Fruit fly (Drosophila melanogaster) whole organism, adult: ENCODE results near the gene ATPsynbeta.
A peak's percentile ranks its signal among the peaks of the same experiment; 100 is the strongest.

Source experiments
- CG11617 ChIP-seq: fragments of 200-800 bp; sonication (Bioruptor generic); optimal IDR thresholded peaks from 2 replicates; lab custom pipeline; 2017; ENCODE audit warnings: mild to moderate bottlenecking, missing biosample characterization, missing genetic modification reagents, missing genetic modification characterization
- CG12768 ChIP-seq: fragments of 200-800 bp; sonication (Bioruptor generic); optimal IDR thresholded peaks from 2 replicates; lab custom pipeline; 2017; ENCODE audit warnings: missing biosample characterization, missing genetic modification characterization, mild to moderate bottlenecking, moderate library complexity, missing genetic modification reagents
- CG14711 ChIP-seq: fragments of 200-800 bp; sonication (Bioruptor generic); optimal IDR thresholded peaks from 2 replicates; lab custom pipeline; 2018; ENCODE audit warnings: missing biosample characterization, mild to moderate bottlenecking, missing genetic modification characterization, moderate library complexity
- CG1620 ChIP-seq: fragments of 200-800 bp; sonication (Bioruptor generic); optimal IDR thresholded peaks from 2 replicates; lab custom pipeline; 2016; ENCODE audit warnings: missing biosample characterization, missing genetic modification characterization
- CG33017 ChIP-seq: fragments of 200-800 bp; sonication (Bioruptor generic); optimal IDR thresholded peaks from 2 replicates; lab custom pipeline; 2018; ENCODE audit warnings: missing biosample characterization, mild to moderate bottlenecking, missing genetic modification characterization, moderate library complexity
- CG5204 ChIP-seq: fragments of 200-800 bp; sonication (Bioruptor generic); optimal IDR thresholded peaks from 2 replicates; lab custom pipeline; 2016; ENCODE audit warnings: missing biosample characterization, missing genetic modification characterization
- CG7045 ChIP-seq: fragments of 200-800 bp; sonication (Bioruptor generic); optimal IDR thresholded peaks from 2 replicates; lab custom pipeline; 2017; ENCODE audit warnings: missing biosample characterization, mild to moderate bottlenecking, missing genetic modification characterization
- CG7101 ChIP-seq: fragments of 200-800 bp; sonication (Bioruptor generic); optimal IDR thresholded peaks from 2 replicates; lab custom pipeline; 2018; ENCODE audit warnings: missing biosample characterization, mild to moderate bottlenecking, missing genetic modification characterization, moderate library complexity
- Clk ChIP-seq: fragments of 200-800 bp; sonication (Bioruptor generic); optimal IDR thresholded peaks from 2 replicates; lab custom pipeline; 2017; ENCODE audit warnings: missing biosample characterization, missing genetic modification characterization
- Crg-1 ChIP-seq: fragments of 200-800 bp; sonication (Bioruptor generic); optimal IDR thresholded peaks from 2 replicates; lab custom pipeline; 2016; ENCODE audit warnings: missing biosample characterization, missing genetic modification characterization
- Hr96 ChIP-seq: fragments of 200-800 bp; sonication (Bioruptor generic); optimal IDR thresholded peaks from 2 replicates; lab custom pipeline; 2016; ENCODE audit warnings: missing biosample characterization, missing genetic modification characterization
- Mnt ChIP-seq: fragments of 200-800 bp; sonication (Bioruptor generic); optimal IDR thresholded peaks from 2 replicates; lab custom pipeline; 2016; ENCODE audit warnings: missing biosample characterization, mild to moderate bottlenecking, missing genetic modification characterization
- bab1 ChIP-seq: fragments of 200-800 bp; sonication (Bioruptor generic); optimal IDR thresholded peaks from 3 replicates; lab custom pipeline; 2019; ENCODE audit warnings: missing biosample characterization, mild to moderate bottlenecking, missing genetic modification characterization, moderate library complexity
- cic ChIP-seq: fragments of 200-800 bp; sonication (Bioruptor generic); optimal IDR thresholded peaks from 2 replicates; lab custom pipeline; 2017; ENCODE audit warnings: missing biosample characterization, mild to moderate bottlenecking, missing genetic modification characterization, moderate library complexity
- cnc ChIP-seq, 2 experiments: fragments of >200 bp; optimal IDR thresholded peaks; 2 replicates each; lab custom pipeline; 2017
- kay ChIP-seq: fragments of 200-800 bp; sonication (Bioruptor generic); peaks from one replicate; lab custom pipeline; 2016; ENCODE audit warnings: missing biosample characterization, missing genetic modification characterization, borderline replicate concordance
- ovo ChIP-seq: fragments of 200-800 bp; sonication (Bioruptor generic); optimal IDR thresholded peaks from 2 replicates; lab custom pipeline; 2016; ENCODE audit warnings: missing biosample characterization, missing genetic modification characterization
- pad ChIP-seq: fragments of 200-800 bp; sonication (Bioruptor generic); optimal IDR thresholded peaks from 3 replicates; lab custom pipeline; 2017; ENCODE audit warnings: missing biosample characterization, missing genetic modification characterization, mild to moderate bottlenecking, moderate library complexity, missing genetic modification reagents
- tj ChIP-seq: fragments of 200-800 bp; sonication (Bioruptor generic); optimal IDR thresholded peaks from 3 replicates; lab custom pipeline; 2017; ENCODE audit warnings: missing biosample characterization, mild to moderate bottlenecking, missing genetic modification characterization, moderate library complexity
- toe ChIP-seq: fragments of 200-800 bp; sonication (Bioruptor generic); optimal IDR thresholded peaks from 2 replicates; lab custom pipeline; 2016; ENCODE audit warnings: missing biosample characterization, missing genetic modification characterization

ATPsynbeta gene

dm6 chr4:1025101-1025500, 6.2 kb upstream of the ATPsynbeta start:
- no peak for TF ChIP-seq CG14711 (tag; lab: Kevin White, UChicago)
- no peak for TF ChIP-seq CG5204
- TF ChIP-seq kay = peak; percentile 88

dm6 chr4:1026117-1026743, 5.1 kb upstream of the ATPsynbeta start:
- TF ChIP-seq CG1620 (GFP tag; lab: Kevin White, UChicago) (no peak), CG12768 (GFP tag; lab: Kevin White, UChicago) (no peak), kay (peak; percentile 97), CG7045 (GFP tag; lab: Kevin White, UChicago) (no peak), Crg-1 (GFP tag; lab: Kevin White, UChicago) (no peak), CG33017 (tag; lab: Kevin White, UChicago) (no peak), toe (GFP tag; lab: Kevin White, UChicago) (no peak)

- TF ChIP-seq CG33017 (tag; lab: Kevin White, UChicago) = peak; percentile 67
- TF ChIP-seq Clk (GFP tag; lab: Kevin White, UChicago) = peak; percentile 77
- no peak for TF ChIP-seq toe (GFP tag; lab: Kevin White, UChicago)
- TF ChIP-seq CG7101 (tag; lab: Kevin White, UChicago) = peak; percentile 84
- TF ChIP-seq CG12768 (GFP tag; lab: Kevin White, UChicago) = peak; percentile 80
- peak; percentile 40 for TF ChIP-seq bab1 (GFP tag; lab: Kevin White, UChicago)
- TF ChIP-seq CG1620 (GFP tag; lab: Kevin White, UChicago) = peak; percentile 48
- peak; percentile 28 for TF ChIP-seq Crg-1 (GFP tag; lab: Kevin White, UChicago)
- peak; percentile 61 for TF ChIP-seq pad (GFP tag; lab: Kevin White, UChicago)
- peak; percentile 47 for TF ChIP-seq CG11617
- peak; percentile 65 for TF ChIP-seq CG7045 (GFP tag; lab: Kevin White, UChicago)
- TF ChIP-seq Mnt (GFP tag; lab: Kevin White, UChicago) = peak; percentile 24
- TF ChIP-seq Hr96 (GFP tag; lab: Kevin White, UChicago) = no peak
- no peak for TF ChIP-seq cnc (optimal IDR thresholded peaks at IDR 0.05; lab: Kevin White, UChicago)
- peak; percentile 1 for TF ChIP-seq tj (GFP tag; lab: Kevin White, UChicago)
- TF ChIP-seq CG5204 = peak; percentile 73
- TF ChIP-seq kay = peak; percentile 23
- TF ChIP-seq CG14711 (tag; lab: Kevin White, UChicago) = peak; percentile 74
- TF ChIP-seq cic (GFP tag; lab: Kevin White, UChicago) = peak; percentile 2
- peak; percentile 55 for TF ChIP-seq ovo
These were observed 4.4 kb upstream of the ATPsynbeta start, which contains the start of gene PlexA for dm6 chr4:1026806-1027431. TSS of gene PlexA (minus strand) at chr4:1027101.

- TF ChIP-seq Crg-1 (GFP tag; lab: Kevin White, UChicago) (no peak), CG1620 (GFP tag; lab: Kevin White, UChicago) (peak; percentile 42), kay (peak; percentile 57), cnc (optimal IDR thresholded peaks at IDR 0.05; lab: Kevin White, UChicago) (no peak), Hr96 (GFP tag; lab: Kevin White, UChicago) (peak; percentile 51), CG7101 (tag; lab: Kevin White, UChicago) (peak; percentile 16), pad (GFP tag; lab: Kevin White, UChicago) (peak; percentile 5), CG7045 (GFP tag; lab: Kevin White, UChicago) (no peak), CG12768 (GFP tag; lab: Kevin White, UChicago) (no peak), Clk (GFP tag; lab: Kevin White, UChicago) (no peak), CG5204 (peak; percentile 24), cic (GFP tag; lab: Kevin White, UChicago) (no peak), toe (GFP tag; lab: Kevin White, UChicago) (peak; percentile 65), CG14711 (tag; lab: Kevin White, UChicago) (peak; percentile 93), Mnt (GFP tag; lab: Kevin White, UChicago) (peak; percentile 20), CG11617 (peak; percentile 7), CG33017 (tag; lab: Kevin White, UChicago) (no peak), bab1 (GFP tag; lab: Kevin White, UChicago) (peak; percentile 28), ovo (no peak), tj (GFP tag; lab: Kevin White, UChicago) (peak; percentile 85)
These were observed 2.0 kb upstream of the ATPsynbeta start, which contains the start of gene Mpv17 for dm6 chr4:1029198-1029795. TSS of gene Mpv17 (minus strand) at chr4:1029361.

dm6 chr4:1030692-1031110, 583 bp upstream of the ATPsynbeta start:
- TF ChIP-seq Crg-1 (GFP tag; lab: Kevin White, UChicago) = peak; percentile 14
- TF ChIP-seq tj (GFP tag; lab: Kevin White, UChicago) = peak; percentile 25
- TF ChIP-seq Hr96 (GFP tag; lab: Kevin White, UChicago) = peak; percentile 62
- TF ChIP-seq Clk (GFP tag; lab: Kevin White, UChicago) = no peak
- TF ChIP-seq ovo = peak; percentile 13
- peak; percentile 13 for TF ChIP-seq CG7101 (tag; lab: Kevin White, UChicago)
- peak; percentile 93 for TF ChIP-seq Mnt (GFP tag; lab: Kevin White, UChicago)
- TF ChIP-seq bab1 (GFP tag; lab: Kevin White, UChicago) = no peak
- TF ChIP-seq CG1620 (GFP tag; lab: Kevin White, UChicago) = peak; percentile 30
- TF ChIP-seq CG5204 = peak; percentile 43
